Fruit fly (Drosophila melanogaster): ENCODE results near the gene Trf4-2.

Gene Trf4-2

dm6 chr3R:24924916-24925315, at the start of gene Trf4-2:
Trf4-2 (plus strand) TSS chr3R:24925216.
- TF ChIP-seq psq (optimal IDR thresholded peaks at IDR 0.05): no peak
- TF ChIP-seq pan (optimal IDR thresholded peaks at IDR 0.05): no peak
- no peak for TF ChIP-seq CG8478 (optimal IDR thresholded peaks at IDR 0.05)
- TF ChIP-seq EcR (GFP tag; optimal IDR thresholded peaks at IDR 0.05): no peak
- no peak for TF ChIP-seq usp (GFP tag; optimal IDR thresholded peaks at IDR 0.05)
- no peak for TF ChIP-seq Dll (optimal IDR thresholded peaks at IDR 0.05)

dm6 chr3R:24875939-24876842, 48.8 kb upstream of the Trf4-2 start, which contains the start of gene CG3744:
CG3744 (minus strand) TSS chr3R:24876654.
- TF ChIP-seq usp (GFP tag; optimal IDR thresholded peaks at IDR 0.05) (no peak), Dll (optimal IDR thresholded peaks at IDR 0.05) (no peak), CG8478 (optimal IDR thresholded peaks at IDR 0.05) (peak; percentile 59)

dm6 chr3R:24876843-24877457, 48.1 kb upstream of the Trf4-2 start, which contains the start of the genes CG11089 and CG31381:
CG11089 (plus strand) TSS chr3R:24877045.
CG31381 (plus strand) TSS chr3R:24877045.
- no peak for TF ChIP-seq pan (optimal IDR thresholded peaks at IDR 0.05)
- TF ChIP-seq CG8478 (optimal IDR thresholded peaks at IDR 0.05): no peak

- TF ChIP-seq Dll (optimal IDR thresholded peaks at IDR 0.05) (no peak), pan (optimal IDR thresholded peaks at IDR 0.05) (no peak), psq (optimal IDR thresholded peaks at IDR 0.05) (no peak), usp (GFP tag; optimal IDR thresholded peaks at IDR 0.05) (no peak), CG8478 (optimal IDR thresholded peaks at IDR 0.05) (no peak), EcR (GFP tag; optimal IDR thresholded peaks at IDR 0.05) (no peak)
Measured at dm6 chr3R:24878655-24879054, 46.4 kb upstream of the Trf4-2 start.

- TF ChIP-seq Dll (optimal IDR thresholded peaks at IDR 0.05) (no peak), EcR (GFP tag; optimal IDR thresholded peaks at IDR 0.05) (no peak), usp (GFP tag; optimal IDR thresholded peaks at IDR 0.05) (no peak), psq (optimal IDR thresholded peaks at IDR 0.05) (no peak), pan (optimal IDR thresholded peaks at IDR 0.05) (no peak)
Measured at dm6 chr3R:24886470-24886869, 38.5 kb upstream of the Trf4-2 start.

- no peak for TF ChIP-seq psq (optimal IDR thresholded peaks at IDR 0.05)
- TF ChIP-seq usp (GFP tag; optimal IDR thresholded peaks at IDR 0.05): no peak
- no peak for TF ChIP-seq EcR (GFP tag; optimal IDR thresholded peaks at IDR 0.05)
- no peak for TF ChIP-seq CG8478 (optimal IDR thresholded peaks at IDR 0.05)
- no peak for TF ChIP-seq pan (optimal IDR thresholded peaks at IDR 0.05)
- TF ChIP-seq Dll (optimal IDR thresholded peaks at IDR 0.05): no peak
Measured at dm6 chr3R:24888418-24888817, 36.6 kb upstream of the Trf4-2 start.

dm6 chr3R:24889303-24889892, 35.6 kb upstream of the Trf4-2 start:
- TF ChIP-seq pan (optimal IDR thresholded peaks at IDR 0.05) (no peak), EcR (GFP tag; optimal IDR thresholded peaks at IDR 0.05) (no peak)

- TF ChIP-seq EcR (GFP tag; optimal IDR thresholded peaks at IDR 0.05): no peak
- no peak for TF ChIP-seq Dll (optimal IDR thresholded peaks at IDR 0.05)
- TF ChIP-seq usp (GFP tag; optimal IDR thresholded peaks at IDR 0.05): no peak
- no peak for TF ChIP-seq psq (optimal IDR thresholded peaks at IDR 0.05)
Measured at dm6 chr3R:24890217-24890616, 34.8 kb upstream of the Trf4-2 start.

dm6 chr3R:24890919-24891318, 34.1 kb upstream of the Trf4-2 start:
- TF ChIP-seq pan (optimal IDR thresholded peaks at IDR 0.05) (no peak), Dll (optimal IDR thresholded peaks at IDR 0.05) (no peak), CG8478 (optimal IDR thresholded peaks at IDR 0.05) (no peak), usp (GFP tag; optimal IDR thresholded peaks at IDR 0.05) (no peak), psq (optimal IDR thresholded peaks at IDR 0.05) (no peak), EcR (GFP tag; optimal IDR thresholded peaks at IDR 0.05) (no peak)

- TF ChIP-seq EcR (GFP tag; optimal IDR thresholded peaks at IDR 0.05): peak in 1 of 2 experiments; percentile 86
- TF ChIP-seq pan (optimal IDR thresholded peaks at IDR 0.05): no peak
Measured at dm6 chr3R:24893320-24893955, 31.6 kb upstream of the Trf4-2 start.

dm6 chr3R:24894419-24895206, 30.4 kb upstream of the Trf4-2 start, which contains the start of the genes CG31121 and CG11069:
CG31121 (minus strand) TSS chr3R:24894605.
CG11069 (plus strand) TSS chr3R:24894742.
- TF ChIP-seq pan (optimal IDR thresholded peaks at IDR 0.05) (no peak), CG8478 (optimal IDR thresholded peaks at IDR 0.05) (no peak), usp (GFP tag; optimal IDR thresholded peaks at IDR 0.05) (no peak), Dll (optimal IDR thresholded peaks at IDR 0.05) (no peak), EcR (GFP tag; optimal IDR thresholded peaks at IDR 0.05) (no peak), psq (optimal IDR thresholded peaks at IDR 0.05) (no peak)

Measured in whole organism.